Worm (Caenorhabditis elegans) whole organism, L1 larva: ENCODE results near the gene mogs-1.
"Not testable (repeated sequence)": the region's sequence is repeated elsewhere in the genome, so short reads cannot be mapped to it uniquely, and the experiment has no call there.

Experiments used
- C04F5.9 ChIP-seq: sonication (generic microtip); optimal IDR thresholded peaks from 2 replicates; lab custom pipeline; 2016; ENCODE audit warnings: missing genetic modification characterization, missing compliant biosample characterization
- C34B4.2 ChIP-seq: sonication (generic microtip); optimal IDR thresholded peaks from 2 replicates; lab custom pipeline; 2017; ENCODE audit warnings: mild to moderate bottlenecking, missing genetic modification characterization, missing compliant biosample characterization
- ces-1 ChIP-seq: fragments of 150-350 bp; optimal IDR thresholded peaks from 2 replicates; lab custom pipeline; 2014; ENCODE audit warnings: missing biosample characterization, missing genetic modification reagents, missing genetic modification characterization
- unc-86 ChIP-seq: sonication (generic microtip); optimal IDR thresholded peaks from 2 replicates; lab custom pipeline; 2016; ENCODE audit warnings: missing genetic modification characterization, missing compliant biosample characterization

DNA sequence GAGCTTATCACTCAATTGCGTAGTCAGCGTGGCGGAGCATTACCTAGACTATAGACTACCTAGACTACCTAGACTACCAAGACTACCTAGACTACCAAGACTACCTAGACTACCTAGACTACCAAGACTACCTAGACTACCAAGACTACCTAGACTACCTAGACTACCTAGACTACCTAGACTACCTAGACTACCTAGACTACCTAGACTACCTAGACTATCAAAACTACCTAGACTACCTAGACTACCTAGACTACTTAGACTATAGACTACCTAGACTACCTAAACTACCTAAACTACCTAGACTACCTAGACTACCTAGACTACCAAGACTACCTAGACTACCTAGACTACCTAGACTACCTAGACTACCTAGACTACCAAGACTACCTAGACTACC lies 49.2 kb upstream of the mogs-1 start:
- TF ChIP-seq C04F5.9 (tag; lab: Kevin White, UChicago); C34B4.2 (tag; lab: Kevin White, UChicago); unc-86; ces-1 (GFP tag; lab: Kevin White, UChicago): not testable (repeated sequence)
